Worm (Caenorhabditis elegans): ENCODE results near the gene T24A6.16.

DNA sequence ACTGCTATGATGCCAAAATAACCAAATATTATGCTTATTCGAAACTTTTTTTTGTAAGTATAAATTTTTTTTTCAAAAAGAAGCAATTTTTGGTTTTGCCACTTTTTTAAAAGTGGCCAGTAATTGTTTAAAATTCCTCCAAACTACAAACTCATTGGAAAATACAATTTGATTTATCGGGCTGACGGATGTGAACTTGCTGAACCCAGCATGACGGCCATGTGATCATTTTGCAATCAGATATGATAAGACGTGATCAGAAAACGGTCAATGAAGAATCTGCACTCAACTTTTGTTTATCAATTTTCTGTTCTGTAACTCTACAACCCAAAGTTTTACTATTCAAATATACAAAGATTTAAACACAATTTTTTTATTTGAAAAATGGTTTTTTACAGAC is 43.7 kb upstream of the T24A6.16 start:
- TF ChIP-seq egl-27 (tag; optimal IDR thresholded peaks at IDR 0.05) (no peak), zag-1 (tag; optimal IDR thresholded peaks at IDR 0.05) (no peak), lin-1 (GFP tag; IDR thresholded peaks at IDR 0.05) (no peak), D1046.2 (GFP tag; IDR thresholded peaks at IDR 0.05) (no peak), pha-4 (GFP tag; IDR thresholded peaks at IDR 0.05) (no peak), pha-4 (tag; optimal IDR thresholded peaks at IDR 0.05) (no peak), ama-1 (optimal IDR thresholded peaks at IDR 0.05) (no peak), nhr-42 (GFP tag; IDR thresholded peaks at IDR 0.05) (no peak), mdl-1 (tag; optimal IDR thresholded peaks at IDR 0.05) (no peak), php-3 (GFP tag; IDR thresholded peaks at IDR 0.05) (no peak), F26F4.8 (GFP tag; conservative IDR thresholded peaks at IDR 0.05) (no peak), nhr-11 (tag; optimal IDR thresholded peaks at IDR 0.05) (no peak)

Data from whole organism, L4 larva.